Fruit fly (Drosophila melanogaster): ENCODE measurements around the gene RpS3A.
A peak's percentile ranks its signal among the peaks of the same experiment; 100 is the strongest.

Gene RpS3A

DNA sequence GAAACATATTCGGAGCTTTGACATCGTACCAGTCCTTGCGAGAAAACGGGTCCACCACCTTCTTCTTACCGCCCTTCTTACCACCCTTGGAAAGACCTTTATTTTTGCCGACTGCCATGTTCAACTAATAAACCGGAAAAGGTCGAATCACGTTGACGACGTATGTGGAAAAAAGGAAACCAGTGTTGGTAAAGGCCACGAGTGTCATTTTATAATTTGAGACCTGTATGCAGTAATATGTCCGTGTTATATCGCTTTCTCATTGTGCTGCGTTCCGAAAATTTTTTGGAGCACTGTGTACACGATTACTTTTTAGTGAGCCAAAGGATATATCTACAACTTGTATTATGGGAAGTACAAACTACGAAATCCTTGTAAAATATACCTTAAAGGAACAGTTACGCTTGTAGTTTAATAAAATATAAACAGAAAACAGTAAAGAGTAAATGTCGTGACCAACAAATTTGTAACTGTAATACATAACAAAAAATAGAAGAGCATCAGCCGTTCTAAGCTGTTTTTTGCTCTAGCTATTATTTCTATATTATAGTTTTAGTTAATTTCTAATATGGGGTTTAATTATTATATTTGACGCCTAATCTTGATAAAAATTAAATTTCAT, at the start of gene RpS3A (continued):
- peak; percentile 63 for TF ChIP-seq CG3407 (GFP tag; optimal IDR thresholded peaks at IDR 0.05)
- TF ChIP-seq az2 (GFP tag; optimal IDR thresholded peaks at IDR 0.05), result peak; percentile 36
- TF ChIP-seq Fer1 (GFP tag; optimal IDR thresholded peaks at IDR 0.05), result peak; percentile 80
- no peak for TF ChIP-seq usp (GFP tag; optimal IDR thresholded peaks at IDR 0.05)
- no peak for TF ChIP-seq Sin3A (optimal IDR thresholded peaks at IDR 0.05)
- no peak for TF ChIP-seq CG3726 (GFP tag; IDR thresholded peaks at IDR 0.05)
- peak; percentile 17 to 71 for TF ChIP-seq bsh (GFP tag; optimal IDR thresholded peaks at IDR 0.05)
- TF ChIP-seq pum (GFP tag; optimal IDR thresholded peaks at IDR 0.05), result peak; percentile 66
- peak; percentile 57 for TF ChIP-seq Nf-YC (tag; optimal IDR thresholded peaks at IDR 0.05)
- TF ChIP-seq Six4 (GFP tag; optimal IDR thresholded peaks at IDR 0.05), result peak; percentile 40
- no peak for TF ChIP-seq Dll (GFP tag; IDR thresholded peaks at IDR 0.05; ENCODE audit: partially characterized antibody)
- peak; percentile 87 for TF ChIP-seq CG15514 (GFP tag; optimal IDR thresholded peaks at IDR 0.05)
- TF ChIP-seq CG14667 (GFP tag; IDR thresholded peaks at IDR 0.05), result no peak
- TF ChIP-seq CG2889 (GFP tag; IDR thresholded peaks at IDR 0.05), result no peak
- peak; percentile 49 for TF ChIP-seq run (tag; optimal IDR thresholded peaks at IDR 0.05)
- TF ChIP-seq Hr39 (optimal IDR thresholded peaks at IDR 0.05), result no peak
- no peak for TF ChIP-seq NFAT (GFP tag; IDR thresholded peaks at IDR 0.05)
- TF ChIP-seq CG2875 (GFP tag; optimal IDR thresholded peaks at IDR 0.05), result peak; percentile 82
- TF ChIP-seq CG10654 (GFP tag; optimal IDR thresholded peaks at IDR 0.05), result peak; percentile 68
- no peak for TF ChIP-seq CG9817 (tag; optimal IDR thresholded peaks at IDR 0.05)
- peak; percentile 98 for TF ChIP-seq CG1603 (tag; optimal IDR thresholded peaks at IDR 0.05)
- TF ChIP-seq CG13296 (GFP tag; optimal IDR thresholded peaks at IDR 0.05), result peak; percentile 86
- TF ChIP-seq gem (tag; optimal IDR thresholded peaks at IDR 0.05), result peak; percentile 55
- TF ChIP-seq CG6254 (GFP tag; optimal IDR thresholded peaks at IDR 0.05), result peak; percentile 37
- no peak for TF ChIP-seq CG15479 (GFP tag; optimal IDR thresholded peaks at IDR 0.05)
- TF ChIP-seq CG13287 (GFP tag; IDR thresholded peaks at IDR 0.05; ENCODE audit: partially characterized antibody), result peak; percentile 30; the same call in 1 of the 2 replicates
- TF ChIP-seq CG43689 (GFP tag; IDR thresholded peaks at IDR 0.05), result no peak
- no peak for TF ChIP-seq CG31388 (GFP tag; optimal IDR thresholded peaks at IDR 0.05)
- no peak for TF ChIP-seq ken (GFP tag; IDR thresholded peaks at IDR 0.05)
- no peak for TF ChIP-seq CG7963 (GFP tag; IDR thresholded peaks at IDR 0.05; ENCODE audit: partially characterized antibody)
- TF ChIP-seq kay (GFP tag; optimal IDR thresholded peaks at IDR 0.05), result peak; percentile 13
- no peak for TF ChIP-seq CG6272 (GFP tag; IDR thresholded peaks at IDR 0.05)
- TF ChIP-seq danr (GFP tag; IDR thresholded peaks at IDR 0.05), result no peak
- no peak for TF ChIP-seq CG9727 (GFP tag; optimal IDR thresholded peaks at IDR 0.05)
- peak; percentile 44 for TF ChIP-seq ERR (GFP tag; optimal IDR thresholded peaks at IDR 0.05)
- no peak; the same call in 1 of the 2 replicates for TF ChIP-seq wdn (GFP tag; IDR thresholded peaks at IDR 0.05)
- peak; percentile 37 for TF ChIP-seq CG1792 (GFP tag; optimal IDR thresholded peaks at IDR 0.05)
- TF ChIP-seq CoRest (tag; optimal IDR thresholded peaks at IDR 0.05), result peak; percentile 69
- no peak for TF ChIP-seq sc (optimal IDR thresholded peaks at IDR 0.05)
- peak; percentile 53 for TF ChIP-seq sc (GFP tag; optimal IDR thresholded peaks at IDR 0.05)
- TF ChIP-seq CG2199 (GFP tag; IDR thresholded peaks at IDR 0.05), result no peak
- TF ChIP-seq HLH3B (GFP tag; IDR thresholded peaks at IDR 0.05), result peak; percentile 73; the same call in 1 of the 2 replicates
- no peak for TF ChIP-seq ro (GFP tag; IDR thresholded peaks at IDR 0.05)
- peak; percentile 44 for TF ChIP-seq Myb (GFP tag; optimal IDR thresholded peaks at IDR 0.05)
- peak; percentile 64 for TF ChIP-seq Vsx1 (GFP tag; optimal IDR thresholded peaks at IDR 0.05)
- no peak for TF ChIP-seq z (GFP tag; IDR thresholded peaks at IDR 0.05)
- peak; percentile 57 for TF ChIP-seq tin (GFP tag; optimal IDR thresholded peaks at IDR 0.05)
- TF ChIP-seq Oaz (GFP tag; IDR thresholded peaks at IDR 0.05), result no peak
- peak; percentile 65 for TF ChIP-seq odd (GFP tag; optimal IDR thresholded peaks at IDR 0.05)
- TF ChIP-seq CG11723 (GFP tag; optimal IDR thresholded peaks at IDR 0.05), result peak; percentile 97
- peak; percentile 28 for TF ChIP-seq Deaf1 (tag; optimal IDR thresholded peaks at IDR 0.05)

Data from whole organism, embryonic.